Worm (Caenorhabditis elegans) whole organism, L4 larva: Measurements from ENCODE around the gene F11A5.15.

Experiments used
- D1046.2 ChIP-seq: fragments of 200-800 bp; sonication (Bioruptor generic); IDR thresholded peaks from 2 replicates; pipeline ENCODE4 v1.3.6; 2022; ENCODE audit warnings: missing genetic modification characterization, missing compliant biosample characterization
- F26F4.8 ChIP-seq: fragments of 200-800 bp; sonication (Bioruptor generic); conservative IDR thresholded peaks from 2 replicates; pipeline ENCODE4 v1.3.6; 2022; ENCODE audit warnings: missing genetic modification characterization, missing compliant biosample characterization
- F37D6.2 ChIP-seq: sonication (generic microtip); optimal IDR thresholded peaks from 2 replicates; lab custom pipeline; 2016; ENCODE audit warnings: mild to moderate bottlenecking, missing genetic modification characterization, missing compliant biosample characterization
- T20F7.1 ChIP-seq: fragments of 200-800 bp; sonication (Bioruptor generic); optimal IDR thresholded peaks from 2 replicates; lab custom pipeline; 2018; ENCODE audit warnings: mild to moderate bottlenecking, missing genetic modification characterization, missing compliant biosample characterization
- Y105C5A.15 ChIP-seq: fragments of 200-800 bp; sonication (Bioruptor generic); IDR thresholded peaks from 2 replicates; pipeline ENCODE4 v1.3.6; 2022; ENCODE audit warnings: missing genetic modification characterization, missing compliant biosample characterization
- aly-2 ChIP-seq: sonication (generic microtip); optimal IDR thresholded peaks from 2 replicates; lab custom pipeline; 2018; ENCODE audit warnings: missing biosample characterization, missing genetic modification characterization
- ama-1 ChIP-seq: fragments of 150-350 bp; optimal IDR thresholded peaks from 2 replicates; lab custom pipeline; 2014; ENCODE audit warnings: inconsistent platforms, mixed read lengths
- ceh-62 ChIP-seq: sonication (generic microtip); optimal IDR thresholded peaks from 2 replicates; lab custom pipeline; 2017; ENCODE audit warnings: missing biosample characterization, missing genetic modification characterization
- ceh-82 ChIP-seq: sonication (generic microtip); optimal IDR thresholded peaks from 2 replicates; lab custom pipeline; 2017; ENCODE audit warnings: missing biosample characterization, missing genetic modification characterization
- ces-1 ChIP-seq: fragments of 150-350 bp; sonication (generic microtip); optimal IDR thresholded peaks from 4 replicates; lab custom pipeline; 2014; ENCODE audit warnings: missing biosample characterization, missing genetic modification reagents, missing genetic modification characterization
- ctbp-1 ChIP-seq: fragments of 200-800 bp; sonication (Bioruptor generic); IDR thresholded peaks from 2 replicates; pipeline ENCODE4 v1.3.6; 2022; ENCODE audit warnings: missing genetic modification reagents, missing genetic modification characterization, missing compliant biosample characterization
- daf-16 ChIP-seq, 3 experiments: sonication (generic microtip); optimal IDR thresholded peaks; 2 replicates each; lab custom pipeline; 2016 to 2017; ENCODE audit warnings: missing genetic modification characterization in 3 of 3, missing genetic modification reagents in 3 of 3, mild to moderate bottlenecking in 2 of 3, missing compliant biosample characterization in 2 of 3, missing biosample characterization in 1 of 3, moderate library complexity in 1 of 3
- dmd-6 ChIP-seq: fragments of 200-800 bp; sonication (Bioruptor generic); IDR thresholded peaks from 2 replicates; pipeline ENCODE4 v1.3.6; 2022; ENCODE audit warnings: missing genetic modification reagents, missing genetic modification characterization, missing compliant biosample characterization
- dpl-1 ChIP-seq: fragments of 150-350 bp; optimal IDR thresholded peaks from 2 replicates; lab custom pipeline; 2014; ENCODE audit warnings: missing biosample characterization, missing genetic modification reagents, missing genetic modification characterization
- dve-1 ChIP-seq: sonication (generic microtip); optimal IDR thresholded peaks from 2 replicates; lab custom pipeline; 2017; ENCODE audit warnings: antibody characterized with exemption, mild to moderate bottlenecking, missing genetic modification characterization, missing compliant biosample characterization; ENCODE audit not compliant: insufficient read depth
- fos-1 ChIP-seq: fragments of 150-350 bp; optimal IDR thresholded peaks from 2 replicates; lab custom pipeline; 2014; ENCODE audit warnings: missing biosample characterization, missing genetic modification characterization
- hif-1 ChIP-seq, 2 experiments: sonication (generic microtip); optimal IDR thresholded peaks; 2 replicates each; lab custom pipeline; 2016 to 2017; ENCODE audit warnings: missing compliant biosample characterization in 2 of 2, missing genetic modification characterization in 2 of 2, missing genetic modification reagents in 2 of 2, missing genotype in 2 of 2, mild to moderate bottlenecking in 1 of 2
- hlh-30 ChIP-seq: sonication (generic microtip); optimal IDR thresholded peaks from 2 replicates; lab custom pipeline; 2017; ENCODE audit warnings: antibody characterized with exemption, mild to moderate bottlenecking, missing genetic modification characterization, missing compliant biosample characterization; ENCODE audit not compliant: insufficient read depth
- hmg-1.1 ChIP-seq: fragments of 200-800 bp; sonication (Bioruptor generic); IDR thresholded peaks from 2 replicates; pipeline ENCODE4 v1.3.6; 2022; ENCODE audit warnings: missing genetic modification reagents, missing genetic modification characterization, missing compliant biosample characterization
- lim-7 ChIP-seq: fragments of 200-800 bp; sonication (Bioruptor generic); IDR thresholded peaks from 2 replicates; pipeline ENCODE4 v1.3.6; 2022; ENCODE audit warnings: missing genetic modification characterization, missing compliant biosample characterization
- lin-13 ChIP-seq: fragments of 150-350 bp; optimal IDR thresholded peaks from 2 replicates; lab custom pipeline; 2014; ENCODE audit warnings: missing biosample characterization, missing genetic modification reagents, missing genetic modification characterization
- lin-29 ChIP-seq: fragments of 200-800 bp; sonication (Bioruptor generic); IDR thresholded peaks from 2 replicates; pipeline ENCODE4 v1.3.6; 2022; ENCODE audit warnings: missing genetic modification reagents, missing genetic modification characterization, missing compliant biosample characterization
- lin-39 ChIP-seq: fragments of 150-350 bp; optimal IDR thresholded peaks from 2 replicates; lab custom pipeline; 2014; ENCODE audit warnings: missing biosample characterization, missing genetic modification reagents, missing genetic modification characterization
- mep-1 ChIP-seq: fragments of 150-350 bp; sonication (generic microtip); optimal IDR thresholded peaks from 3 replicates; lab custom pipeline; 2014; ENCODE audit warnings: missing biosample characterization, missing genetic modification characterization
- nhr-237 ChIP-seq: sonication (generic microtip); optimal IDR thresholded peaks from 2 replicates; lab custom pipeline; 2017; ENCODE audit warnings: missing biosample characterization, missing genetic modification characterization
- nhr-41 ChIP-seq: fragments of 200-800 bp; sonication (Bioruptor generic); IDR thresholded peaks from 2 replicates; pipeline ENCODE4 v1.3.6; 2022; ENCODE audit warnings: missing genetic modification reagents, missing genetic modification characterization, missing compliant biosample characterization
- php-3 ChIP-seq: fragments of 200-800 bp; sonication (Bioruptor generic); IDR thresholded peaks from 2 replicates; pipeline ENCODE4 v1.3.6; 2022; ENCODE audit warnings: missing genetic modification reagents, missing genetic modification characterization, missing compliant biosample characterization
- rbr-2 ChIP-seq: sonication (generic microtip); optimal IDR thresholded peaks from 2 replicates; lab custom pipeline; 2016; ENCODE audit warnings: missing genotype, missing genetic modification characterization, missing compliant biosample characterization
- spr-3 ChIP-seq: fragments of 200-800 bp; sonication (Bioruptor generic); optimal IDR thresholded peaks from 2 replicates; lab custom pipeline; 2018; ENCODE audit warnings: mild to moderate bottlenecking, missing genetic modification characterization, missing compliant biosample characterization
- unc-130 ChIP-seq: sonication (generic microtip); optimal IDR thresholded peaks from 2 replicates; lab custom pipeline; 2016; ENCODE audit warnings: missing genetic modification reagents, missing genetic modification characterization, missing compliant biosample characterization
- unc-39 ChIP-seq: sonication (generic microtip); optimal IDR thresholded peaks from 2 replicates; lab custom pipeline; 2017; ENCODE audit warnings: missing biosample characterization, missing genetic modification characterization
- unc-62 ChIP-seq, 3 experiments: fragments of 150-350 bp in 1 of 3; sonication (generic microtip); optimal IDR thresholded peaks in 2 of 3; peaks in 1 of 3; 1 replicate in 1 of 3; 2 replicates in 2 of 3; lab custom pipeline; 2014 to 2017; ENCODE audit warnings: missing biosample characterization in 3 of 3, missing genetic modification characterization in 3 of 3, missing genetic modification reagents in 3 of 3, missing genotype in 1 of 3
- zfp-3 ChIP-seq: fragments of 200-800 bp; sonication (Bioruptor generic); conservative IDR thresholded peaks from 2 replicates; pipeline ENCODE4 v1.3.6; 2022; ENCODE audit warnings: missing genetic modification reagents, missing genetic modification characterization, missing compliant biosample characterization
- zip-11 ChIP-seq: fragments of 200-800 bp; sonication (Bioruptor generic); IDR thresholded peaks from 2 replicates; pipeline ENCODE4 v1.3.6; 2022; ENCODE audit warnings: missing genetic modification characterization, missing compliant biosample characterization
- ztf-11 ChIP-seq: fragments of 150-350 bp; optimal IDR thresholded peaks from 2 replicates; lab custom pipeline; 2014; ENCODE audit warnings: missing biosample characterization, missing genetic modification characterization

The F11A5.15 gene

DNA sequence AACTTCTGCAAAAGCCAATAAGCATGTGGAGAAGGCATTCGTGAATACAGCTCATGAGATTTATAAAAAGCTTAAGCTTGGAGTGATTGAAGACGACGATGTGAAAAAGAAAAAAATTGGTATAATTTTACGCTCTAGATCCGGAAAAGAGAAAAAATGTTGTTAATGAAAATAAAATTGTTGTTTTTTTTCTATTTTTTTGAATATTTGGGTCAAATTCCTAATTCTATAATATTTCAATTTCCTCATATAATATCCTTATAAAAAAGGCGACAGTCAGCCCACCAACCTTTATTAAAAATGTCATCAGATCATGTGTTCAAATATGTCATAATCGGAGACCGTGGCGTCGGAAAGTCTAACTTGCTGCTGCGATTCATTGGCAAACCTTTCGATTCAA, 23.0 kb downstream of the F11A5.15 start, which contains the start of gene rabr-3:
rabr-3 (plus strand) TSS at position 301 of the 400 bp plus-strand sequence.
- TF ChIP-seq D1046.2, result no peak
- no peak for TF ChIP-seq dve-1 (tag; lab: Kevin White, UChicago)

DNA sequence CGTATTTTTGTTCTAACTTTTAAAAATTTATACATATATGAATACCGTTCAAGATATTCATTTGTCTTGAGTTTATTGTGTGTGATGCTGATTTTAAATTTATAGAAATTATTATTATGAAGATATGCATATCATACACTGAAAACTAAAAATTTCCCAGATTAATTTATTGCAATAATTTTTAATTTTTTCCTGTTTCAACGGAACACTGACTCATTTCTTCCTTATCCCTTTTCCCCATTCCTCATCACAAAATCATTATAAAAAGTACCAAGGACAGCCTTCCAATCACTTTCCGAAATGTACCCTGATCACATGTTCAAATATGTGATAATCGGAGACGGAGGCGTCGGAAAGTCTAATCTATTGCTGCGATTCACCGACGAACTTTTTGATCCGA, 23.8 kb downstream of the F11A5.15 start, which contains the start of gene rabr-4:
rabr-4 (plus strand) TSS at position 301 of the 400 bp plus-strand sequence.
- no peak for TF ChIP-seq spr-3 (GFP tag; lab: Kevin White, UChicago)
- no peak for TF ChIP-seq aly-2 (tag; lab: Kevin White, UChicago)
- no peak for TF ChIP-seq fos-1 (tag; lab: Kevin White, UChicago)
- TF ChIP-seq ztf-11 (tag; lab: Kevin White, UChicago), result no peak
- no peak for TF ChIP-seq hif-1 (tag; optimal IDR thresholded peaks at IDR 0.05; lab: Kevin White, UChicago)
- TF ChIP-seq zfp-3 (GFP tag; lab: Robert Waterston, UW), result no peak
- TF ChIP-seq nhr-237 (tag; lab: Kevin White, UChicago), result no peak
- no peak for TF ChIP-seq lin-13 (GFP tag; lab: Kevin White, UChicago)
- TF ChIP-seq Y105C5A.15 (GFP tag; lab: Robert Waterston, UW), result no peak
- no peak for TF ChIP-seq nhr-41 (GFP tag; lab: Robert Waterston, UW)
- TF ChIP-seq ctbp-1, result no peak
- no peak for TF ChIP-seq ces-1 (GFP tag; lab: Kevin White, UChicago)
- no peak for TF ChIP-seq hlh-30
- no peak for TF ChIP-seq unc-130 (GFP tag; lab: Kevin White, UChicago)
- no peak for TF ChIP-seq php-3 (GFP tag; lab: Robert Waterston, UW)
- TF ChIP-seq daf-16 (GFP tag; optimal IDR thresholded peaks at IDR 0.05; lab: Kevin White, UChicago), result no peak
- TF ChIP-seq daf-16 (tag; optimal IDR thresholded peaks at IDR 0.05; lab: Kevin White, UChicago), result no peak
- TF ChIP-seq lin-29, result no peak
- no peak for TF ChIP-seq hmg-1.1
- no peak for TF ChIP-seq dmd-6

DNA sequence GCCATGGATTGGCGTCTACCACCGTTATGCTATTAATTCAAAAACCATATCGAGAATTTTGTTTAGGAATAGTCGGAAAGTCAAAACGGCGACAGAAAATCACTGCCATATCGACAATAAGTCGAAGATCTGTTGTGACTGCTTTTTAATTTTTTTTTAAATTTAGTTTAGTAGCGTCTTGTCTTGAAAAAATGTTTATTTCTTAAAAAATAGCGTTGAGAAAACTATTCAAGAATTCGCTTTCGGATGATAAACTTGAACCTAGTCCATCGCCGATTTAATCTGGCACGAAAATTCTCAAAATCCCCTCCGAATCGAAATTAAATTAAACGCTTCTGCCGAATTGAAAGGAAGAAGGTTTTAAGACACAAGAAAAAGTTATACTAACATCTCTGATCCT, 26.3 kb downstream of the F11A5.15 start, which contains the start of gene srh-279:
srh-279 (plus strand) TSS at position 301 of the 400 bp plus-strand sequence.
- no peak for TF ChIP-seq rbr-2
- no peak for TF ChIP-seq F26F4.8 (GFP tag; lab: Robert Waterston, UW)
- no peak for TF ChIP-seq ceh-62
- no peak for TF ChIP-seq zip-11 (GFP tag; lab: Robert Waterston, UW)
- no peak for TF ChIP-seq unc-39
- TF ChIP-seq mep-1 (tag; lab: Kevin White, UChicago), result no peak
- TF ChIP-seq ceh-82 (tag; lab: Kevin White, UChicago), result no peak
- peak in 1 of 2 experiments; percentile 26 for TF ChIP-seq unc-62 (GFP tag; optimal IDR thresholded peaks at IDR 0.05 in 1 of 2; lab: Kevin White, UChicago)
- no peak for TF ChIP-seq unc-62 (tag; optimal IDR thresholded peaks at IDR 0.05; lab: Kevin White, UChicago)
- TF ChIP-seq, all 104 proteins: peak for 1

DNA sequence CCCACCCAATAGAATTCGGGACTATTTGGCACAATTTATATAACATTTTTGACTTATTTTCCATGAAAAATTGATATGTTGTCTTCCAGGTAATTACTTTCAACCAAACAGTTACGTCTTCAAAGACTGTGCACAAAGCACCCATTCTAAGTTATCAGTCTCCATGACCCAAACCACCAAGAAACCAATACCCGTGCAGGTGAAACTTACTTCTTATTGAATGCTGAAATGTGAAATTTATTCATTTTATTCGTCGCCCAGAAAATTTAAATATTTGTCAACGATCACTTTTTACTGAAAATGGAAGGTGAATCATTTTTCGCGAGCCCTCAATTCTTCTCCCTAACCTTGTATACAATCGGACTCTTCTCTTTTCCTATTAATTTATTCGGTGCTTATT, 27.9 kb downstream of the F11A5.15 start, which contains the start of gene srh-281:
srh-281 (plus strand) TSS at position 301 of the 400 bp plus-strand sequence.
- TF ChIP-seq T20F7.1 (GFP tag; lab: Kevin White, UChicago) (no peak), F37D6.2 (tag; lab: Kevin White, UChicago) (no peak), ama-1 (lab: Kevin White, UChicago) (no peak), lim-7 (no peak), ces-1 (GFP tag; lab: Kevin White, UChicago) (no peak), dpl-1 (GFP tag; lab: Kevin White, UChicago) (no peak), lin-39 (tag; lab: Kevin White, UChicago) (no peak)
